Worm (Caenorhabditis elegans) whole organism, L4 larva: Measurements from ENCODE around the gene Y43F8B.23.
"Not testable (repeated sequence)": the region's sequence is repeated elsewhere in the genome, so short reads cannot be mapped to it uniquely, and the experiment has no call there.

Source experiments
- Y5F2A.4 ChIP-seq: fragments of 200-800 bp; sonication (Bioruptor generic); optimal IDR thresholded peaks from 2 replicates; lab custom pipeline; 2018; ENCODE audit warnings: mild to moderate bottlenecking, missing genetic modification characterization, missing compliant biosample characterization
- ama-1 ChIP-seq: fragments of 150-350 bp; optimal IDR thresholded peaks from 2 replicates; lab custom pipeline; 2014; ENCODE audit warnings: inconsistent platforms, mixed read lengths
- ztf-11 ChIP-seq: fragments of 150-350 bp; optimal IDR thresholded peaks from 2 replicates; lab custom pipeline; 2014; ENCODE audit warnings: missing biosample characterization, missing genetic modification characterization

DNA sequence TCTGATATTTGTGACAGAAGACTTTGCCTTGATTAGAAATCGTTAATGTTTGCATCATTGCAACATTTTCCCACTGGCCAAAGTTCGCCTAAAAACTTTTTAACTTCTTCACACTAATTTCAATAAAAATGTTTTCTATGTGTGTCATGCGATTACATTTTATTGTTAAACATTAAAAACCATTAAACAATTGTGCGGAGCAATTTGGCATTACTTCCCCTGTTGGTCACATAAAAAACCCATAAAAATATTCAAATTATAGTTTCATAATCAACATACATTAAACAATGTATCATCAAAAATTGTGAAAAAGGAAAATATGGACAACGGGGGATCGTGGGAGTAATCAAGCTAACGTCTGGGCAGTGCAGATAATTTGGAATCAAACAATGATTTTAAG, 48.1 kb downstream of the Y43F8B.23 start:
- TF ChIP-seq ztf-11 (tag; lab: Kevin White, UChicago); Y5F2A.4 (GFP tag; lab: Kevin White, UChicago); ama-1 (lab: Kevin White, UChicago): not testable (repeated sequence)
